Worm (Caenorhabditis elegans) whole organism, late embryonic: ENCODE data around the gene F46F5.1.

Source experiments
- C08G9.2 ChIP-seq: sonication (generic microtip); optimal IDR thresholded peaks from 2 replicates; lab custom pipeline; 2016; ENCODE audit warnings: mild to moderate bottlenecking, missing genetic modification characterization, moderate library complexity, missing compliant biosample characterization
- C38D4.7 ChIP-seq: fragments of 200-800 bp; sonication (Bioruptor generic); optimal IDR thresholded peaks from 2 replicates; lab custom pipeline; 2018; ENCODE audit warnings: mild to moderate bottlenecking, missing genetic modification characterization, moderate library complexity, missing compliant biosample characterization
- K02D7.2 ChIP-seq: sonication (generic microtip); optimal IDR thresholded peaks from 2 replicates; lab custom pipeline; 2017; ENCODE audit warnings: mild to moderate bottlenecking, missing genetic modification characterization, missing compliant biosample characterization
- K09A11.1 ChIP-seq: sonication (generic microtip); optimal IDR thresholded peaks from 2 replicates; lab custom pipeline; 2017; ENCODE audit warnings: antibody characterized with exemption, mild to moderate bottlenecking, missing genetic modification characterization, missing compliant biosample characterization; ENCODE audit not compliant: insufficient read depth
- Y22D7AL.16 ChIP-seq: sonication (generic microtip); optimal IDR thresholded peaks from 2 replicates; lab custom pipeline; 2016; ENCODE audit warnings: missing genetic modification characterization, missing compliant biosample characterization
- ahr-1 ChIP-seq: sonication (generic microtip); optimal IDR thresholded peaks from 2 replicates; lab custom pipeline; 2016; ENCODE audit warnings: missing genetic modification characterization, missing compliant biosample characterization
- ama-1 ChIP-seq: fragments of 150-350 bp; optimal IDR thresholded peaks from 2 replicates; lab custom pipeline; 2014
- ceh-18 ChIP-seq: sonication (generic microtip); optimal IDR thresholded peaks from 2 replicates; lab custom pipeline; 2016; ENCODE audit warnings: missing genetic modification characterization, missing compliant biosample characterization
- ceh-2 ChIP-seq: sonication (generic microtip); optimal IDR thresholded peaks from 2 replicates; lab custom pipeline; 2016; ENCODE audit warnings: missing genotype, missing genetic modification characterization, missing compliant biosample characterization
- ceh-30 ChIP-seq: fragments of 150-350 bp; optimal IDR thresholded peaks from 2 replicates; lab custom pipeline; 2014; ENCODE audit warnings: missing biosample characterization, missing genetic modification characterization
- ceh-31 ChIP-seq: sonication (generic microtip); optimal IDR thresholded peaks from 2 replicates; lab custom pipeline; 2016; ENCODE audit warnings: missing genetic modification characterization, missing compliant biosample characterization
- ceh-34 ChIP-seq: sonication (generic microtip); optimal IDR thresholded peaks from 2 replicates; lab custom pipeline; 2016; ENCODE audit warnings: mild to moderate bottlenecking, missing genetic modification characterization, missing compliant biosample characterization
- ceh-45 ChIP-seq: fragments of 200-800 bp; sonication (Bioruptor generic); IDR thresholded peaks from 2 replicates; pipeline ENCODE4 v1.3.6; 2022; ENCODE audit warnings: missing genetic modification reagents, missing genetic modification characterization, missing compliant biosample characterization
- ceh-48 ChIP-seq: sonication (generic microtip); optimal IDR thresholded peaks from 2 replicates; lab custom pipeline; 2016; ENCODE audit warnings: missing genetic modification characterization, inconsistent platforms, missing compliant biosample characterization
- ceh-6 ChIP-seq: fragments of 200-800 bp; sonication (Bioruptor generic); optimal IDR thresholded peaks from 2 replicates; lab custom pipeline; 2018; ENCODE audit warnings: mild to moderate bottlenecking, missing genetic modification characterization, missing compliant biosample characterization
- che-1 ChIP-seq: sonication (generic microtip); optimal IDR thresholded peaks from 2 replicates; lab custom pipeline; 2016; ENCODE audit warnings: mild to moderate bottlenecking, missing genetic modification characterization, missing compliant biosample characterization
- dmd-4 ChIP-seq: sonication (generic microtip); optimal IDR thresholded peaks from 2 replicates; lab custom pipeline; 2016; ENCODE audit warnings: borderline replicate concordance, missing genetic modification characterization, missing compliant biosample characterization
- dve-1 ChIP-seq: sonication (generic microtip); optimal IDR thresholded peaks from 2 replicates; lab custom pipeline; 2017; ENCODE audit warnings: antibody characterized with exemption, mild to moderate bottlenecking, missing genetic modification characterization, missing compliant biosample characterization
- elt-2 ChIP-seq: sonication (generic microtip); optimal IDR thresholded peaks from 2 replicates; lab custom pipeline; 2016; ENCODE audit warnings: missing genetic modification reagents, missing genetic modification characterization, missing compliant biosample characterization
- ets-4 ChIP-seq: sonication (generic microtip); optimal IDR thresholded peaks from 2 replicates; lab custom pipeline; 2016; ENCODE audit warnings: missing genetic modification characterization, missing compliant biosample characterization
- eyg-1 ChIP-seq: sonication (generic microtip); optimal IDR thresholded peaks from 2 replicates; lab custom pipeline; 2016; ENCODE audit warnings: missing genotype, missing genetic modification characterization, missing compliant biosample characterization
- fax-1 ChIP-seq: sonication (generic microtip); optimal IDR thresholded peaks from 2 replicates; lab custom pipeline; 2016; ENCODE audit warnings: missing genotype, missing genetic modification characterization, missing compliant biosample characterization
- fkh-10 ChIP-seq: fragments of 150-350 bp; optimal IDR thresholded peaks from 2 replicates; lab custom pipeline; 2014; ENCODE audit warnings: missing biosample characterization, missing genetic modification reagents, missing genetic modification characterization
- fkh-6 ChIP-seq: sonication (generic microtip); optimal IDR thresholded peaks from 2 replicates; lab custom pipeline; 2016; ENCODE audit warnings: missing genetic modification characterization, missing compliant biosample characterization
- hlh-8 ChIP-seq: sonication (generic microtip); optimal IDR thresholded peaks from 2 replicates; lab custom pipeline; 2016; ENCODE audit warnings: missing genotype, missing genetic modification characterization, missing compliant biosample characterization
- lim-6 ChIP-seq: sonication (generic microtip); optimal IDR thresholded peaks from 2 replicates; lab custom pipeline; 2016; ENCODE audit warnings: missing genetic modification characterization, missing compliant biosample characterization
- lin-11 ChIP-seq: fragments of 200-800 bp; sonication (Bioruptor generic); optimal IDR thresholded peaks from 2 replicates; lab custom pipeline; 2018; ENCODE audit warnings: mild to moderate bottlenecking, missing genetic modification characterization, missing compliant biosample characterization
- madf-2 ChIP-seq: sonication (generic microtip); optimal IDR thresholded peaks from 2 replicates; lab custom pipeline; 2017; ENCODE audit warnings: missing genetic modification characterization, missing compliant biosample characterization
- mec-3 ChIP-seq: sonication (generic microtip); optimal IDR thresholded peaks from 2 replicates; lab custom pipeline; 2016; ENCODE audit warnings: borderline replicate concordance, missing genetic modification characterization, missing compliant biosample characterization
- nfya-1 ChIP-seq: sonication (generic microtip); optimal IDR thresholded peaks from 2 replicates; lab custom pipeline; 2017; ENCODE audit warnings: missing genetic modification characterization, mild to moderate bottlenecking, missing compliant biosample characterization, antibody characterized with exemption, moderate library complexity
- pat-9 ChIP-seq: fragments of 200-800 bp; sonication (Bioruptor generic); optimal IDR thresholded peaks from 2 replicates; lab custom pipeline; 2018; ENCODE audit warnings: mild to moderate bottlenecking, missing genetic modification characterization, moderate library complexity, missing compliant biosample characterization
- pax-1 ChIP-seq: fragments of 150-350 bp; optimal IDR thresholded peaks from 2 replicates; lab custom pipeline; 2014; ENCODE audit warnings: missing biosample characterization, missing genetic modification characterization
- pha-2 ChIP-seq: sonication (generic microtip); optimal IDR thresholded peaks from 2 replicates; lab custom pipeline; 2017; ENCODE audit warnings: mild to moderate bottlenecking, missing genetic modification characterization, missing compliant biosample characterization
- pqm-1 ChIP-seq: sonication (generic microtip); optimal IDR thresholded peaks from 2 replicates; lab custom pipeline; 2016; ENCODE audit warnings: missing genetic modification characterization, missing compliant biosample characterization
- pros-1 ChIP-seq: fragments of 150-350 bp; optimal IDR thresholded peaks from 2 replicates; lab custom pipeline; 2014; ENCODE audit warnings: missing biosample characterization, missing genetic modification reagents, missing genetic modification characterization
- rnt-1 ChIP-seq: sonication (generic microtip); optimal IDR thresholded peaks from 2 replicates; lab custom pipeline; 2016; ENCODE audit warnings: missing genetic modification characterization, missing compliant biosample characterization
- sox-2 ChIP-seq: fragments of 200-800 bp; sonication (Bioruptor generic); IDR thresholded peaks from 2 replicates; pipeline ENCODE4 v1.3.6; 2022; ENCODE audit warnings: missing genetic modification reagents, missing genetic modification characterization, missing compliant biosample characterization
- syd-9 ChIP-seq: sonication (generic microtip); optimal IDR thresholded peaks from 2 replicates; lab custom pipeline; 2016; ENCODE audit warnings: mild to moderate bottlenecking, missing genetic modification characterization, moderate library complexity, missing compliant biosample characterization
- tbx-2 ChIP-seq: sonication (generic microtip); optimal IDR thresholded peaks from 2 replicates; lab custom pipeline; 2016; ENCODE audit warnings: missing genetic modification characterization, missing compliant biosample characterization
- tbx-7 ChIP-seq: sonication (generic microtip); optimal IDR thresholded peaks from 2 replicates; lab custom pipeline; 2016; ENCODE audit warnings: missing genotype, missing genetic modification characterization, missing compliant biosample characterization
- ttx-3 ChIP-seq: sonication (generic microtip); optimal IDR thresholded peaks from 2 replicates; lab custom pipeline; 2016; ENCODE audit warnings: missing genetic modification reagents, missing genetic modification characterization, missing compliant biosample characterization
- unc-3 ChIP-seq, 2 experiments: fragments of 200-800 bp in 1 of 2; sonication (Bioruptor generic) in 1 of 2; sonication (generic microtip) in 1 of 2; conservative IDR thresholded peaks in 1 of 2; optimal IDR thresholded peaks in 1 of 2; 2 replicates each; pipeline versions ENCODE4 v1.3.6 to Lab custom; 2016 to 2022; ENCODE audit warnings: missing compliant biosample characterization in 2 of 2, missing genetic modification characterization in 2 of 2, missing genetic modification reagents in 1 of 2
- unc-42 ChIP-seq: sonication (generic microtip); optimal IDR thresholded peaks from 2 replicates; lab custom pipeline; 2016; ENCODE audit warnings: missing genotype, missing genetic modification characterization, missing compliant biosample characterization
- unc-86 ChIP-seq: sonication (generic microtip); optimal IDR thresholded peaks from 2 replicates; lab custom pipeline; 2016; ENCODE audit warnings: missing genetic modification characterization, missing compliant biosample characterization
- zip-5 ChIP-seq: sonication (generic microtip); optimal IDR thresholded peaks from 2 replicates; lab custom pipeline; 2016; ENCODE audit warnings: missing genetic modification characterization, missing compliant biosample characterization

Gene F46F5.1

DNA sequence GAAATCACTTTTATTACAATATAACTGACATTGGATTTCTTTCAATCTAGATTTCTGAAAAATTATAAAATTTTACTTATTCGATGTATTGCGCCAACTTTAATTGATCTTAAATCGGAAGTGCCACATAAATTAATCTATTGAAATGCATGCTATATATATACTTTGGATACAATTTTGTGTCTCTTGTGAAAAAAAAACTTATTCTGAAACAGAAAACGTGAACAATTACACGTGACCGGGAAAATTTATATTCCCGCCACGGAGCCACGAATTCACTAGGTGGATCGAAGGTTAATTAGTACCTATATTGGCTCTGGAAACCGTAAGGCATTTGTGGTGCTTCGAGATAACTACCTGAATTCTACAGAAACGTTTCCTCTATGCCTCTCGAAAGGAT, 8.0 kb upstream of the F46F5.1 start, which contains the start of gene F46F5.14:
TSS of gene F46F5.14 (plus strand) at position 301 of the 400 bp plus-strand sequence.
- no peak for TF ChIP-seq ceh-45 (GFP tag; lab: Robert Waterston, UW)
- no peak for TF ChIP-seq pros-1
- TF ChIP-seq fkh-6 (tag; lab: Kevin White, UChicago) = no peak
- no peak for TF ChIP-seq syd-9
- TF ChIP-seq unc-3 (GFP tag; conservative IDR thresholded peaks at IDR 0.05; lab: Robert Waterston, UW) = no peak
- no peak for TF ChIP-seq unc-3 (tag; optimal IDR thresholded peaks at IDR 0.05; lab: Kevin White, UChicago)
- no peak for TF ChIP-seq sox-2
- no peak for TF ChIP-seq unc-42 (tag; lab: Kevin White, UChicago)
- no peak for TF ChIP-seq ceh-34
- TF ChIP-seq pqm-1 (tag; lab: Kevin White, UChicago) = no peak
- no peak for TF ChIP-seq pat-9 (tag; lab: Kevin White, UChicago)
- no peak for TF ChIP-seq K02D7.2
- TF ChIP-seq ceh-2 (tag; lab: Kevin White, UChicago) = no peak
- TF ChIP-seq ceh-31 (tag; lab: Kevin White, UChicago) = no peak
- no peak for TF ChIP-seq mec-3
- no peak for TF ChIP-seq lin-11 (tag; lab: Kevin White, UChicago)
- no peak for TF ChIP-seq unc-86 (tag; lab: Kevin White, UChicago)

DNA sequence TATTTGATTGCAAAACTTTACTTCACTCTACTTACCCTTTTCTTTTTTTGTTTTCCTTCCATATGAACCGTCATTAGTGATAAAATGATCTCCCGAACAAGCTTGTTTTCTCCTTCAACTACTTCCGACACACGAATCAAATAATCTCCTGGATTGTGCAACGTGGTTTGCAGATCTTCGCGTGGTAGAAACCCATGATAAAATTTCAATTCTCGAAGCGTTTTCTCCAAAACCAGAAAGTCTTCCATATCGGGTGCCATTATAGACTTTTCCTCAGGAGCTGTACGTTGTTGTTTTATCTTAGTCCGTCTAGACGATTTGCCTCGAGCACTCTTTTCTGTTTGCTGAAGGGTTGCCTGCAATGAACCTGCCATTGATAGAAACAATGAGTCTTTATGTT, 5.7 kb upstream of the F46F5.1 start:
- no peak for TF ChIP-seq lim-6 (tag; lab: Kevin White, UChicago)
- TF ChIP-seq ceh-34 = no peak
- no peak for TF ChIP-seq elt-2 (tag; lab: Kevin White, UChicago)
- no peak for TF ChIP-seq nfya-1 (tag; lab: Kevin White, UChicago)
- no peak for TF ChIP-seq ama-1 (lab: Kevin White, UChicago)
- no peak for TF ChIP-seq ceh-45 (GFP tag; lab: Robert Waterston, UW)
- no peak for TF ChIP-seq ahr-1 (tag; lab: Kevin White, UChicago)
- TF ChIP-seq zip-5 (tag; lab: Kevin White, UChicago) = no peak
- no peak for TF ChIP-seq unc-42 (tag; lab: Kevin White, UChicago)
- TF ChIP-seq hlh-8 (tag; lab: Kevin White, UChicago) = no peak
- TF ChIP-seq ttx-3 = no peak
- TF ChIP-seq fax-1 (tag; lab: Kevin White, UChicago) = no peak
- TF ChIP-seq dve-1 (tag; lab: Kevin White, UChicago) = no peak
- TF ChIP-seq ceh-6 (GFP tag; lab: Kevin White, UChicago) = no peak

DNA sequence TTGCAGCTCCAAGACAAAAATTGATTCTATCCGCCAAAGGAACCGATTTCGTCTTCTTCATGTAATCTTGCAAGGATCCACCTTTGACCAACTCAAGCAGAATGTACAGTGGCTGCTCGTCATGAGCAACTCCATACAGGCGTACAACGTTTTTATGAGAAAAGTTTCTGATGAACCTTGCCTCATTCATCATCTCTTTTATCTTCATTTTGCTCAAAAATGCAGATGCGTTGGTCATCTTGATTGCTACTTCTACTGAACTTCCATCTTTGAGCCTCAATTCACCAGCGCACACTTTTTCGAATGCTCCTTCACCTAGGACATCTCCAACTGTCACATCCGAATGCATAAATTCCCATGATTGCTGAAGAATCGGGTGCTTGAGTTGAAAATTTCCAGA, 5.2 kb upstream of the F46F5.1 start:
- no peak for TF ChIP-seq rnt-1
- TF ChIP-seq tbx-2 (tag; lab: Kevin White, UChicago) = no peak
- no peak for TF ChIP-seq ceh-30 (tag; lab: Kevin White, UChicago)
- no peak for TF ChIP-seq madf-2 (tag; lab: Kevin White, UChicago)
- no peak for TF ChIP-seq ceh-6 (GFP tag; lab: Kevin White, UChicago)
- TF ChIP-seq pha-2 = no peak
- no peak for TF ChIP-seq ceh-48 (tag; lab: Kevin White, UChicago)
- TF ChIP-seq che-1 (tag; lab: Kevin White, UChicago) = no peak
- no peak for TF ChIP-seq tbx-7 (tag; lab: Kevin White, UChicago)
- TF ChIP-seq C08G9.2 (tag; lab: Kevin White, UChicago) = no peak
- no peak for TF ChIP-seq unc-42 (tag; lab: Kevin White, UChicago)
- TF ChIP-seq zip-5 (tag; lab: Kevin White, UChicago) = no peak

DNA sequence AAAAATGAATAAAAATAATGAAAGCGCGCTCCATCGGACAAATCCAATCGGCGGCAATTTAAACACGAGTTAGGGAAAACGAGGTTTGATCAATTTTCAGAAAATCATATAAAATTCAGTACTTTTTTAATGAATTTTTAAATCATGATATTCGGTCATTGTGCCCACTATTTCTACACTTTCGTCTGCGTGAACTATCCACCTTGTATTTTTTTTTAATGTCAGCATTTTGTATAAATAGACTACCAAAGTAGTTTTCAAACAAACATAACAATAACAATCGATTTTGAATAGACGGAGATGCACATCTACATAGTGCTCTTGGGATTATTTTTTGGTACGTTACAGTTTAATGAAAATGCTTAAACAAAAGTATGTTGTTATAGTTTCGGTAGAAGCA, 3.6 kb downstream of the F46F5.1 start, which contains the start of gene F46F5.15:
TSS of gene F46F5.15 (plus strand) at position 301 of the 400 bp plus-strand sequence.
- no peak for TF ChIP-seq pax-1 (tag; lab: Kevin White, UChicago)
- no peak for TF ChIP-seq lin-11 (tag; lab: Kevin White, UChicago)
- no peak for TF ChIP-seq lim-6 (tag; lab: Kevin White, UChicago)
- TF ChIP-seq Y22D7AL.16 (tag; lab: Kevin White, UChicago) = no peak
- no peak for TF ChIP-seq unc-42 (tag; lab: Kevin White, UChicago)
- no peak for TF ChIP-seq tbx-2 (tag; lab: Kevin White, UChicago)
- no peak for TF ChIP-seq C38D4.7 (GFP tag; lab: Kevin White, UChicago)
- no peak for TF ChIP-seq dmd-4
- TF ChIP-seq rnt-1 = no peak
- TF ChIP-seq ceh-45 (GFP tag; lab: Robert Waterston, UW) = no peak
- TF ChIP-seq ets-4 (tag; lab: Kevin White, UChicago) = no peak
- TF ChIP-seq fkh-10 = no peak
- TF ChIP-seq elt-2 (tag; lab: Kevin White, UChicago) = no peak
- no peak for TF ChIP-seq K02D7.2
- no peak for TF ChIP-seq ceh-31 (tag; lab: Kevin White, UChicago)
- TF ChIP-seq madf-2 (tag; lab: Kevin White, UChicago) = no peak
- no peak for TF ChIP-seq ceh-18 (tag; lab: Kevin White, UChicago)
- TF ChIP-seq K09A11.1 (tag; lab: Kevin White, UChicago) = no peak
- TF ChIP-seq eyg-1 (tag; lab: Kevin White, UChicago) = no peak
- TF ChIP-seq, all 69 proteins: peak for 0
